Worm (Caenorhabditis elegans) whole organism, mixed stage, embryonic: ENCODE measurements around the gene ceh-82.
"Not testable (repeated sequence)": the region's sequence is repeated elsewhere in the genome, so short reads cannot be mapped to it uniquely, and the experiment has no call there.

ENCODE experiments used
- M03D4.4 ChIP-seq: sonication (generic microtip); optimal IDR thresholded peaks from 2 replicates; lab custom pipeline; 2017; ENCODE audit warnings: mild to moderate bottlenecking, missing genetic modification characterization, missing compliant biosample characterization
- bed-3 ChIP-seq: fragments of 200-800 bp; sonication (Bioruptor generic); optimal IDR thresholded peaks from 3 replicates; lab custom pipeline; 2018; ENCODE audit warnings: mild to moderate bottlenecking, missing genetic modification characterization, moderate library complexity, missing compliant biosample characterization
- ceh-39 ChIP-seq: fragments of 150-350 bp; optimal IDR thresholded peaks from 2 replicates; lab custom pipeline; 2014; ENCODE audit warnings: missing biosample characterization, missing genetic modification characterization
- ceh-83 ChIP-seq: fragments of 200-800 bp; sonication (Bioruptor generic); optimal IDR thresholded peaks from 2 replicates; lab custom pipeline; 2018; ENCODE audit warnings: mild to moderate bottlenecking, missing genetic modification characterization, missing compliant biosample characterization
- ces-1 ChIP-seq: fragments of 150-350 bp; optimal IDR thresholded peaks from 2 replicates; lab custom pipeline; 2014; ENCODE audit warnings: missing biosample characterization, missing genetic modification reagents, missing genetic modification characterization
- elt-1 ChIP-seq: sonication (generic microtip); optimal IDR thresholded peaks from 2 replicates; lab custom pipeline; 2017; ENCODE audit warnings: missing genetic modification characterization, mild to moderate bottlenecking, missing compliant biosample characterization, antibody characterized with exemption, moderate library complexity, borderline replicate concordance; ENCODE audit not compliant: insufficient read depth
- flh-1 ChIP-seq: fragments of 200-800 bp; sonication (Bioruptor generic); optimal IDR thresholded peaks from 2 replicates; lab custom pipeline; 2018; ENCODE audit warnings: mild to moderate bottlenecking, missing genetic modification characterization, moderate library complexity, missing compliant biosample characterization
- hlh-1 ChIP-seq: fragments of 150-350 bp; optimal IDR thresholded peaks from 2 replicates; lab custom pipeline; 2014; ENCODE audit warnings: missing biosample characterization, missing genetic modification reagents, missing genetic modification characterization
- lin-13 ChIP-seq: fragments of 150-350 bp; optimal IDR thresholded peaks from 2 replicates; lab custom pipeline; 2014; ENCODE audit warnings: missing biosample characterization, missing genetic modification characterization
- lin-32 ChIP-seq: fragments of 200-800 bp; sonication (Bioruptor generic); optimal IDR thresholded peaks from 2 replicates; lab custom pipeline; 2018; ENCODE audit warnings: mild to moderate bottlenecking, missing genetic modification characterization, missing compliant biosample characterization
- mep-1 ChIP-seq: fragments of 150-350 bp; optimal IDR thresholded peaks from 2 replicates; lab custom pipeline; 2017; ENCODE audit warnings: missing biosample characterization, missing genetic modification reagents, missing genetic modification characterization, inconsistent platforms
- nhr-237 ChIP-seq: fragments of 150-350 bp; optimal IDR thresholded peaks from 2 replicates; lab custom pipeline; 2014; ENCODE audit warnings: missing biosample characterization, missing genetic modification characterization
- pha-4 ChIP-seq: fragments of 150-350 bp; optimal IDR thresholded peaks from 2 replicates; lab custom pipeline; 2018; ENCODE audit warnings: missing biosample characterization, missing genetic modification reagents, missing genetic modification characterization
- sem-2 ChIP-seq: fragments of 200-800 bp; sonication (Bioruptor generic); optimal IDR thresholded peaks from 2 replicates; lab custom pipeline; 2018; ENCODE audit warnings: mild to moderate bottlenecking, missing genetic modification characterization, missing compliant biosample characterization
- snpc-4 ChIP-seq: fragments of 150-350 bp; optimal IDR thresholded peaks from 2 replicates; lab custom pipeline; 2014; ENCODE audit warnings: missing biosample characterization, missing genetic modification characterization
- sptf-1 ChIP-seq: sonication (generic microtip); optimal IDR thresholded peaks from 2 replicates; lab custom pipeline; 2017; ENCODE audit warnings: mild to moderate bottlenecking, missing genetic modification characterization, moderate library complexity, missing compliant biosample characterization
- tbx-8 ChIP-seq: fragments of 200-800 bp; sonication (Bioruptor generic); optimal IDR thresholded peaks from 2 replicates; lab custom pipeline; 2018; ENCODE audit warnings: mild to moderate bottlenecking, missing genetic modification characterization, moderate library complexity, missing compliant biosample characterization
- unc-39 ChIP-seq: fragments of 150-350 bp; optimal IDR thresholded peaks from 2 replicates; lab custom pipeline; 2014; ENCODE audit warnings: missing biosample characterization, missing genetic modification characterization
- unc-62 ChIP-seq: fragments of 150-350 bp; optimal IDR thresholded peaks from 2 replicates; lab custom pipeline; 2014; ENCODE audit warnings: missing biosample characterization, missing genetic modification reagents, missing genetic modification characterization
- zip-8 ChIP-seq: fragments of 150-350 bp; optimal IDR thresholded peaks from 2 replicates; lab custom pipeline; 2014; ENCODE audit warnings: missing biosample characterization, missing genetic modification characterization

ceh-82 gene

DNA sequence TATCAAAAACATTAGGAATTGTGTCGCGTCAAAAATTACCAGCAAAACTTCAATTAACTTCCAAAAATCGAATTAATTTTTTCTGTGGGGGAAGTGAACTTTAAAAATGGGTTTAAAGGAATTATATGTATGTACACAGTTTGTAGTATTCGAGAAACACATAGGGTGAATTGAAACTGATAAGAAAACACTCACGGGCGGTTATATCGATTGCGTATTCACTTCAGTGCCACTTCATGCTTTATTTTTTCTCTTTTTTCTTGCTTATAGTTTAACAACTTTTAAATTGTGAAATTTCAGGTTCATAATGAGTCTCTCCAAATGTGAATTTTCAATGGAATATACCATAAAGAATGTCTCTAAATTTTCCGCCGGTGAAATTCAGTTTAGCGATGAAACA lies 39.3 kb downstream of the ceh-82 start, which contains the start of gene math-26:
TSS of gene math-26 (plus strand) at position 301 of the 400 bp plus-strand sequence.
- not testable (repeated sequence) for TF ChIP-seq mep-1 (tag; lab: Kevin White, UChicago); flh-1 (GFP tag; lab: Kevin White, UChicago); lin-32

DNA sequence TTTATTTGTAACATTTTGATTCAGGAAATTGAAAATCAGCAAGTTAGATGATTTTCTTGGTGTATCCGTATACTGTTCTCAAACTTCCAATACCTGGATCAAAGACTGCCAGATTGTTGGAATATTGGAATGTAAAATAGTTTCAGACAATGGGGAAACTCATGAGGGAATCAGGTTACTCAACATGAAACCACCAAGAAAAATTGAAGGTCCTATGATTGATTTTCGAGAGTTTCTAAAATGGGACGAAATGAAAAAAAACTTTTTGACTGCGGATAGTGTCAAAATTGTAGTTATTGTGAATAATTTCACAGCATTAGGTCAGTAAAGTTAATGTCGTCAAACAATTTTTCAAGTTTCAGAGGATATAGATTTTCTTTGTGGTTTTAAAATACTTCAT lies 39.8 kb downstream of the ceh-82 start, which contains the start of gene math-3:
TSS of gene math-3 (plus strand) at position 301 of the 400 bp plus-strand sequence.
- TF ChIP-seq nhr-237 (tag; lab: Kevin White, UChicago) (no peak), hlh-1 (tag; lab: Kevin White, UChicago) (no peak), snpc-4 (tag; lab: Kevin White, UChicago) (no peak), ces-1 (no peak), bed-3 (GFP tag; lab: Kevin White, UChicago) (no peak), M03D4.4 (tag; lab: Kevin White, UChicago) (no peak), pha-4 (tag; lab: Kevin White, UChicago) (no peak), mep-1 (tag; lab: Kevin White, UChicago) (no peak), elt-1 (no peak), unc-39 (tag; lab: Kevin White, UChicago) (no peak)

- TF ChIP-seq tbx-8 (GFP tag; lab: Kevin White, UChicago); sem-2 (GFP tag; lab: Kevin White, UChicago); lin-13 (tag; lab: Kevin White, UChicago): not testable (repeated sequence)
Measured at ce11 chrII:1775234-1775633, 43.2 kb downstream of the ceh-82 start, which contains the start of gene F36H5.14. F36H5.14 (plus strand) TSS chrII:1775534.

ce11 chrII:1782474-1782873 lies 50.4 kb downstream of the ceh-82 start, which contains the start of gene math-4:
math-4 (minus strand) TSS chrII:1782574.
- TF ChIP-seq flh-1 (GFP tag; lab: Kevin White, UChicago), result no peak
- TF ChIP-seq unc-39 (tag; lab: Kevin White, UChicago), result no peak
- no peak for TF ChIP-seq unc-62
- no peak for TF ChIP-seq tbx-8 (GFP tag; lab: Kevin White, UChicago)
- TF ChIP-seq ceh-39 (tag; lab: Kevin White, UChicago), result no peak
- no peak for TF ChIP-seq ceh-83 (GFP tag; lab: Kevin White, UChicago)
- TF ChIP-seq zip-8 (tag; lab: Kevin White, UChicago), result no peak
- no peak for TF ChIP-seq sptf-1 (tag; lab: Kevin White, UChicago)
- TF ChIP-seq nhr-237 (tag; lab: Kevin White, UChicago), result no peak
